Fruit fly (Drosophila melanogaster) whole organism, embryonic: ENCODE results near the gene Zw.

Experiments
- Adf1 ChIP-seq: fragments of 200-800 bp; sonication (Bioruptor generic); IDR thresholded peaks from 2 replicates; pipeline ENCODE4 v1.3.6; 2022; ENCODE audit warnings: missing biosample characterization, missing genetic modification characterization
- Aef1 ChIP-seq: fragments of 200-800 bp; sonication (Bioruptor generic); IDR thresholded peaks from 3 replicates; pipeline ENCODE4 v1.3.6; 2022; ENCODE audit warnings: missing biosample characterization, missing genetic modification characterization
- B-H2 ChIP-seq: fragments of 200-800 bp; sonication (Bioruptor generic); optimal IDR thresholded peaks from 2 replicates; lab custom pipeline; 2018; ENCODE audit warnings: missing biosample characterization, mild to moderate bottlenecking, missing genetic modification characterization
- CG10654 ChIP-seq: fragments of 200-800 bp; sonication (Bioruptor generic); optimal IDR thresholded peaks from 2 replicates; lab custom pipeline; 2016; ENCODE audit warnings: missing biosample characterization, missing genetic modification characterization
- CG11695 ChIP-seq: fragments of 200-800 bp; sonication (Bioruptor generic); IDR thresholded peaks from 3 replicates; pipeline ENCODE4 v1.3.6; 2022; ENCODE audit warnings: missing biosample characterization, missing genetic modification characterization
- CG12155 ChIP-seq: fragments of 200-800 bp; sonication (Bioruptor generic); optimal IDR thresholded peaks from 3 replicates; lab custom pipeline; 2016; ENCODE audit warnings: missing biosample characterization, missing genetic modification characterization
- CG15073 ChIP-seq: fragments of 200-800 bp; sonication (Bioruptor generic); optimal IDR thresholded peaks from 2 replicates; lab custom pipeline; 2016; ENCODE audit warnings: missing biosample characterization, missing genetic modification characterization
- CG15479 ChIP-seq: fragments of 200-800 bp; sonication (Bioruptor generic); optimal IDR thresholded peaks from 3 replicates; lab custom pipeline; 2019; ENCODE audit warnings: missing biosample characterization, mild to moderate bottlenecking, missing genetic modification characterization, moderate library complexity
- CG17385 ChIP-seq: fragments of 200-800 bp; sonication (Bioruptor generic); optimal IDR thresholded peaks from 3 replicates; lab custom pipeline; 2018; ENCODE audit warnings: missing biosample characterization, mild to moderate bottlenecking, missing genetic modification characterization
- CG2116 ChIP-seq: fragments of 200-800 bp; sonication (Bioruptor generic); optimal IDR thresholded peaks from 3 replicates; lab custom pipeline; 2018; ENCODE audit warnings: missing biosample characterization, mild to moderate bottlenecking, missing genetic modification characterization
- CG34224 ChIP-seq: fragments of 200-800 bp; sonication (Bioruptor generic); IDR thresholded peaks from 3 replicates; pipeline ENCODE4 v1.3.6; 2022; ENCODE audit warnings: missing biosample characterization, missing genetic modification characterization; ENCODE audit not compliant: partially characterized antibody
- CG34376 ChIP-seq: fragments of 200-800 bp; sonication (Bioruptor generic); optimal IDR thresholded peaks from 2 replicates; lab custom pipeline; 2018; ENCODE audit warnings: missing biosample characterization, mild to moderate bottlenecking, missing genetic modification characterization
- CG42726 ChIP-seq: fragments of 200-800 bp; sonication (Bioruptor generic); IDR thresholded peaks from 2 replicates; pipeline ENCODE4 v1.3.6; 2022; ENCODE audit warnings: missing biosample characterization, missing genetic modification characterization; ENCODE audit not compliant: partially characterized antibody
- CG4617 ChIP-seq: fragments of 200-800 bp; sonication (Bioruptor generic); optimal IDR thresholded peaks from 3 replicates; lab custom pipeline; 2016; ENCODE audit warnings: missing biosample characterization, missing genetic modification characterization, borderline replicate concordance
- CG7556 ChIP-seq: fragments of 200-800 bp; sonication (Bioruptor generic); optimal IDR thresholded peaks from 2 replicates; lab custom pipeline; 2017; ENCODE audit warnings: missing biosample characterization, mild to moderate bottlenecking, missing genetic modification characterization
- CG7839 ChIP-seq: fragments of 200-800 bp; sonication (Bioruptor generic); optimal IDR thresholded peaks from 3 replicates; lab custom pipeline; 2018; ENCODE audit warnings: missing biosample characterization, mild to moderate bottlenecking, missing genetic modification characterization, moderate library complexity
- CG8478 ChIP-seq: fragments of >200 bp; optimal IDR thresholded peaks from 2 replicates; lab custom pipeline; 2018
- CkIIα-i1 ChIP-seq: fragments of 200-800 bp; sonication (Bioruptor generic); IDR thresholded peaks from 2 replicates; pipeline ENCODE4 v1.3.6; 2022; ENCODE audit warnings: missing biosample characterization, missing genetic modification characterization
- Dll ChIP-seq: fragments of 200-800 bp; sonication (Bioruptor generic); IDR thresholded peaks from 4 replicates; pipeline ENCODE4 v1.3.6; 2022; ENCODE audit warnings: missing biosample characterization, missing genetic modification characterization; ENCODE audit not compliant: partially characterized antibody
- Elba2 ChIP-seq: fragments of 200-800 bp; sonication (Bioruptor generic); optimal IDR thresholded peaks from 3 replicates; lab custom pipeline; 2016; ENCODE audit warnings: missing biosample characterization, missing genetic modification characterization
- Ets97D ChIP-seq: fragments of 200-800 bp; sonication (Bioruptor generic); optimal IDR thresholded peaks from 3 replicates; lab custom pipeline; 2016; ENCODE audit warnings: missing biosample characterization, missing genetic modification characterization
- Fer1 ChIP-seq: fragments of 200-800 bp; sonication (Bioruptor generic); optimal IDR thresholded peaks from 2 replicates; lab custom pipeline; 2017; ENCODE audit warnings: missing biosample characterization, mild to moderate bottlenecking, missing genetic modification characterization
- Fer3 ChIP-seq: fragments of 200-800 bp; sonication (Bioruptor generic); optimal IDR thresholded peaks from 2 replicates; lab custom pipeline; 2018; ENCODE audit warnings: missing biosample characterization, mild to moderate bottlenecking, missing genetic modification characterization, moderate library complexity
- HLH4C ChIP-seq: fragments of 200-800 bp; sonication (Bioruptor generic); IDR thresholded peaks from 3 replicates; pipeline ENCODE4 v1.3.6; 2022; ENCODE audit warnings: missing biosample characterization, missing genetic modification characterization; ENCODE audit not compliant: partially characterized antibody
- HLHmδ ChIP-seq: fragments of 200-800 bp; sonication (Bioruptor generic); optimal IDR thresholded peaks from 2 replicates; lab custom pipeline; 2018; ENCODE audit warnings: missing biosample characterization, mild to moderate bottlenecking, missing genetic modification characterization, moderate library complexity
- MTF-1 ChIP-seq: fragments of 200-800 bp; sonication (Bioruptor generic); optimal IDR thresholded peaks from 2 replicates; lab custom pipeline; 2018; ENCODE audit warnings: missing biosample characterization, mild to moderate bottlenecking, missing genetic modification characterization, borderline replicate concordance
- Myb ChIP-seq: fragments of 200-800 bp; sonication (Bioruptor generic); optimal IDR thresholded peaks from 2 replicates; lab custom pipeline; 2016; ENCODE audit warnings: missing biosample characterization, missing genetic modification characterization
- Nf-YC ChIP-seq: fragments of 200-800 bp; optimal IDR thresholded peaks from 3 replicates; lab custom pipeline; 2019; ENCODE audit warnings: missing biosample characterization, mild to moderate bottlenecking, missing genetic modification characterization, moderate library complexity
- Side ChIP-seq: fragments of 200-800 bp; sonication (Bioruptor generic); optimal IDR thresholded peaks from 2 replicates; lab custom pipeline; 2016; ENCODE audit warnings: missing biosample characterization, missing genetic modification characterization
- Sry-δ ChIP-seq: fragments of 200-800 bp; sonication (Bioruptor generic); optimal IDR thresholded peaks from 2 replicates; lab custom pipeline; 2016; ENCODE audit warnings: missing biosample characterization, missing genetic modification characterization
- YL-1 ChIP-seq: fragments of 200-800 bp; sonication (Bioruptor generic); optimal IDR thresholded peaks from 3 replicates; lab custom pipeline; 2017; ENCODE audit warnings: missing biosample characterization, mild to moderate bottlenecking, missing genetic modification characterization
- amos ChIP-seq: fragments of 200-800 bp; sonication (Bioruptor generic); IDR thresholded peaks from 2 replicates; pipeline ENCODE4 v1.3.6; 2022; ENCODE audit warnings: missing biosample characterization, missing genetic modification characterization; ENCODE audit not compliant: partially characterized antibody
- ato ChIP-seq: fragments of 200-800 bp; sonication (Bioruptor generic); IDR thresholded peaks from 2 replicates; pipeline ENCODE4 v1.3.6; 2022; ENCODE audit warnings: missing biosample characterization, missing genetic modification characterization; ENCODE audit not compliant: partially characterized antibody
- cg ChIP-seq: fragments of 200-800 bp; sonication (Bioruptor generic); optimal IDR thresholded peaks from 3 replicates; lab custom pipeline; 2019; ENCODE audit warnings: missing biosample characterization, mild to moderate bottlenecking, missing genetic modification characterization, moderate library complexity
- ci ChIP-seq: fragments of 200-800 bp; sonication (Bioruptor generic); IDR thresholded peaks from 3 replicates; pipeline ENCODE4 v1.3.6; 2022; ENCODE audit warnings: missing biosample characterization, missing genetic modification characterization
- gfzf ChIP-seq: fragments of 200-800 bp; sonication (Bioruptor generic); optimal IDR thresholded peaks from 2 replicates; lab custom pipeline; 2016; ENCODE audit warnings: missing biosample characterization, mild to moderate bottlenecking, missing genetic modification characterization, moderate library complexity
- mam ChIP-seq: fragments of 200-800 bp; sonication (Bioruptor generic); optimal IDR thresholded peaks from 3 replicates; lab custom pipeline; 2016; ENCODE audit warnings: missing biosample characterization, missing genetic modification characterization
- pan ChIP-seq, 4 experiments: fragments of >200 bp in 3 of 4; fragments of 200-800 bp in 1 of 4; sonication (Bioruptor generic) in 1 of 4; optimal IDR thresholded peaks in 3 of 4; IDR thresholded peaks in 1 of 4; 2 replicates each; pipeline versions ENCODE4 v1.3.6 to Lab custom; 2017 to 2022; ENCODE audit warnings: missing biosample characterization in 2 of 4, missing genetic modification characterization in 2 of 4, mixed read lengths in 1 of 4
- sima ChIP-seq: fragments of 200-800 bp; sonication (Bioruptor generic); optimal IDR thresholded peaks from 2 replicates; lab custom pipeline; 2016; ENCODE audit warnings: missing biosample characterization, missing genetic modification characterization
- sna ChIP-seq: fragments of 200-800 bp; sonication (Bioruptor generic); IDR thresholded peaks from 2 replicates; pipeline ENCODE4 v1.3.6; 2022; ENCODE audit warnings: missing biosample characterization, missing genetic modification characterization; ENCODE audit not compliant: partially characterized antibody
- sob ChIP-seq: fragments of 200-800 bp; sonication (Bioruptor generic); IDR thresholded peaks from 2 replicates; pipeline ENCODE4 v1.3.6; 2022; ENCODE audit warnings: missing biosample characterization, missing genetic modification characterization
- tap ChIP-seq: fragments of 200-800 bp; optimal IDR thresholded peaks from 3 replicates; lab custom pipeline; 2019; ENCODE audit warnings: missing biosample characterization, mild to moderate bottlenecking, missing genetic modification characterization, moderate library complexity
- twi ChIP-seq: fragments of 200-800 bp; optimal IDR thresholded peaks from 2 replicates; lab custom pipeline; 2019; ENCODE audit warnings: missing biosample characterization, mild to moderate bottlenecking, missing genetic modification characterization, moderate library complexity
- unc-4 ChIP-seq: fragments of 200-800 bp; sonication (Bioruptor generic); IDR thresholded peaks from 2 replicates; pipeline ENCODE4 v1.3.6; 2022; ENCODE audit warnings: missing biosample characterization, missing genetic modification characterization; ENCODE audit not compliant: partially characterized antibody
- zen2 ChIP-seq: fragments of 200-800 bp; sonication (Bioruptor generic); IDR thresholded peaks from 3 replicates; pipeline ENCODE4 v1.3.6; 2022; ENCODE audit warnings: missing biosample characterization, missing genetic modification characterization; ENCODE audit not compliant: partially characterized antibody

The Zw gene

dm6 chrX:19622924-19623323, 44.1 kb upstream of the Zw start, which contains the start of the genes Naa20A and MKP-4 (continued):
- TF ChIP-seq CG42726 (GFP tag; lab: Robert Waterston, UW), result peak; percentile 46; the same call in 1 of the 2 replicates
- TF ChIP-seq Sry-δ (GFP tag; lab: Kevin White, UChicago), result peak; percentile 91
- TF ChIP-seq CG7556 (GFP tag; lab: Kevin White, UChicago), result no peak
- no peak for TF ChIP-seq B-H2 (GFP tag; lab: Kevin White, UChicago)
- peak; percentile 81 for TF ChIP-seq amos
- TF ChIP-seq mam (GFP tag; lab: Kevin White, UChicago), result no peak
- TF ChIP-seq unc-4, result peak; percentile 76
- peak; percentile 49 for TF ChIP-seq Ets97D (GFP tag; lab: Kevin White, UChicago)
- 0 out of 2 replicates have a peak, but pooled peaks have one; percentile 14 for TF ChIP-seq sob (GFP tag; lab: Robert Waterston, UW)
- TF ChIP-seq CkIIα-i1 (GFP tag; lab: Robert Waterston, UW), result no peak
- peak; percentile 62 for TF ChIP-seq gfzf (GFP tag; lab: Kevin White, UChicago)
- TF ChIP-seq CG7839 (tag; lab: Kevin White, UChicago), result no peak
- TF ChIP-seq YL-1 (GFP tag; lab: Kevin White, UChicago), result peak; percentile 31
- peak; percentile 69 for TF ChIP-seq CG2116 (GFP tag; lab: Kevin White, UChicago)
- peak; percentile 52 for TF ChIP-seq CG4617 (GFP tag; lab: Kevin White, UChicago)
- TF ChIP-seq Nf-YC (tag; lab: Kevin White, UChicago), result no peak
- peak; percentile 71; the same call in 1 of the 2 replicates for TF ChIP-seq sna
- TF ChIP-seq CG10654 (GFP tag; lab: Kevin White, UChicago), result no peak
- TF ChIP-seq zen2, result peak; percentile 76
- TF ChIP-seq CG34224 (GFP tag; lab: Robert Waterston, UW), result peak; percentile 70
- TF ChIP-seq Myb (GFP tag; lab: Kevin White, UChicago), result peak; percentile 16

dm6 chrX:19625405-19625804, 41.6 kb upstream of the Zw start, which contains the start of gene CG14212:
CG14212 (plus strand) TSS chrX:19625705.
- no peak for TF ChIP-seq pan (optimal IDR thresholded peaks at IDR 0.05; lab: Kevin White, UChicago)
- TF ChIP-seq pan (GFP tag; optimal IDR thresholded peaks at IDR 0.05 in 1 of 2, IDR thresholded peaks at IDR 0.05 in 1 of 2), result no peak

DNA sequence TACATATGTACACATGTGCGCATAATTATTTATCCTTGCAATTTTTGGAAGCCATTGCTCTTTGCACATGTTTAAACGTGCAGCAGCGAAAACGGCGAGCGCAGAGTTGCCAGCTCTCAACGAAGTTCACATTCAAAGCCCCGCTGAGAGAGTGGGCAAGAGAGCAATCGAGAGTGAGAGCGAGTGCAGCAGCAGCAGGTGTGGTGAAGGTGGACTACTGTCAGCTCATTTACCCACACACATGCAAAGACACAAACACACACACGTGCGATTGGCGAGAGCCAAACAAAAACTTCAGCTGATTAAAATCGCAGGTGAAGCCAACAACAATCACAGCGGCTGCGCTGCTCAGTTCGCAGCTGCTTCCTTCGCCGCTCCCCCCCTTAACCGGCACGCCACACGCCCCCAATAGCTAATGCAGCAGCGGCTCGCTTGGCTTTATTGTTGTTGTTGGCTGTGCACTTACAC, 35.7 kb upstream of the Zw start:
- peak; percentile 55 for TF ChIP-seq CG15479 (GFP tag; lab: Kevin White, UChicago)
- peak; percentile 87 for TF ChIP-seq Adf1 (GFP tag; lab: Robert Waterston, UW)
- TF ChIP-seq MTF-1 (GFP tag; lab: Kevin White, UChicago), result peak; percentile 95
- TF ChIP-seq Fer1 (GFP tag; lab: Kevin White, UChicago), result peak; percentile 12
- 0 out of 3 replicates have a peak, but pooled peaks have one; percentile 44 for TF ChIP-seq HLH4C (GFP tag; lab: Robert Waterston, UW)
- 0 out of 2 replicates have a peak, but pooled peaks have one; percentile 18 for TF ChIP-seq ato (GFP tag; lab: Robert Waterston, UW)
- TF ChIP-seq twi (tag; lab: Kevin White, UChicago), result peak; percentile 4
- peak; percentile 70; the same call in 2 of the 3 replicates for TF ChIP-seq ci
- TF ChIP-seq CG11695 (GFP tag; lab: Robert Waterston, UW), result peak; percentile 64; the same call in 1 of the 3 replicates
- TF ChIP-seq Fer3, result no peak
- TF ChIP-seq tap (tag; lab: Kevin White, UChicago), result no peak
- TF ChIP-seq CG17385 (GFP tag; lab: Kevin White, UChicago), result peak; percentile 29
- peak; percentile 3 for TF ChIP-seq Elba2 (GFP tag; lab: Kevin White, UChicago)
- no peak for TF ChIP-seq Side (GFP tag; lab: Kevin White, UChicago)
- peak; percentile 51 for TF ChIP-seq CG12155 (GFP tag; lab: Kevin White, UChicago)
- TF ChIP-seq CG34376 (GFP tag; lab: Kevin White, UChicago), result peak; percentile 43
- TF ChIP-seq CG8478, result peak; percentile 53
- TF ChIP-seq HLHmδ (GFP tag; lab: Kevin White, UChicago), result peak; percentile 57
- TF ChIP-seq sima (GFP tag; lab: Kevin White, UChicago), result no peak
- peak; percentile 92 for TF ChIP-seq cg
- no peak for TF ChIP-seq CG15073 (GFP tag; lab: Kevin White, UChicago)
- peak; percentile 67 for TF ChIP-seq Aef1 (GFP tag; lab: Robert Waterston, UW)
- 0 out of 4 replicates have a peak, but pooled peaks have one; percentile 28 for TF ChIP-seq Dll
- peak; percentile 44 for TF ChIP-seq YL-1 (GFP tag; lab: Kevin White, UChicago)
